Worm (Caenorhabditis elegans) whole organism, L1 larva: ENCODE data around the gene R160.2.
A peak's percentile ranks its signal among the peaks of the same experiment; 100 is the strongest.

Experiments
- C04F5.9 ChIP-seq: sonication (generic microtip); optimal IDR thresholded peaks from 2 replicates; lab custom pipeline; 2016; ENCODE audit warnings: missing genetic modification characterization, missing compliant biosample characterization
- C16A3.4 ChIP-seq: fragments of 150-350 bp; optimal IDR thresholded peaks from 2 replicates; lab custom pipeline; 2014; ENCODE audit warnings: missing biosample characterization, missing genetic modification characterization
- C34B4.2 ChIP-seq: sonication (generic microtip); optimal IDR thresholded peaks from 2 replicates; lab custom pipeline; 2017; ENCODE audit warnings: mild to moderate bottlenecking, missing genetic modification characterization, missing compliant biosample characterization
- F16B12.6 ChIP-seq: fragments of 150-350 bp; optimal IDR thresholded peaks from 2 replicates; lab custom pipeline; 2014; ENCODE audit warnings: missing biosample characterization, missing genetic modification characterization
- Y116A8C.19 ChIP-seq: sonication (generic microtip); optimal IDR thresholded peaks from 2 replicates; lab custom pipeline; 2016; ENCODE audit warnings: missing compliant biosample characterization, missing genetic modification characterization, borderline replicate concordance
- aha-1 ChIP-seq: fragments of 150-350 bp; optimal IDR thresholded peaks from 2 replicates; lab custom pipeline; 2014; ENCODE audit warnings: missing biosample characterization, missing genetic modification characterization
- alr-1 ChIP-seq: fragments of 200-800 bp; sonication (Bioruptor generic); optimal IDR thresholded peaks from 2 replicates; lab custom pipeline; 2018; ENCODE audit warnings: borderline replicate concordance, mild to moderate bottlenecking, missing genetic modification characterization, missing compliant biosample characterization
- aly-2 ChIP-seq: fragments of 150-350 bp; optimal IDR thresholded peaks from 2 replicates; lab custom pipeline; 2014; ENCODE audit warnings: missing biosample characterization, missing genetic modification characterization
- ama-1 ChIP-seq: fragments of 150-350 bp; optimal IDR thresholded peaks from 2 replicates; lab custom pipeline; 2014
- blmp-1 ChIP-seq: fragments of 150-350 bp; optimal IDR thresholded peaks from 2 replicates; lab custom pipeline; 2014; ENCODE audit warnings: missing biosample characterization, missing genetic modification characterization
- ceh-63 ChIP-seq: fragments of 200-800 bp; sonication (Bioruptor generic); optimal IDR thresholded peaks from 2 replicates; lab custom pipeline; 2018; ENCODE audit warnings: mild to moderate bottlenecking, missing genetic modification characterization, missing compliant biosample characterization
- ceh-8 ChIP-seq: fragments of 200-800 bp; sonication (Bioruptor generic); optimal IDR thresholded peaks from 2 replicates; lab custom pipeline; 2018; ENCODE audit warnings: mild to moderate bottlenecking, missing genetic modification characterization, moderate library complexity, missing compliant biosample characterization
- ceh-82 ChIP-seq, 3 experiments: fragments of 150-350 bp in 1 of 3; sonication (generic microtip) in 2 of 3; optimal IDR thresholded peaks; 2 replicates each; lab custom pipeline; 2014 to 2017; ENCODE audit warnings: missing biosample characterization in 3 of 3, missing genetic modification characterization in 3 of 3
- ceh-88 ChIP-seq: fragments of 200-800 bp; sonication (Bioruptor generic); IDR thresholded peaks from 2 replicates; pipeline ENCODE4 v1.3.6; 2022; ENCODE audit warnings: missing genetic modification characterization, missing compliant biosample characterization
- ces-1 ChIP-seq: fragments of 150-350 bp; optimal IDR thresholded peaks from 2 replicates; lab custom pipeline; 2014; ENCODE audit warnings: missing biosample characterization, missing genetic modification reagents, missing genetic modification characterization
- dpl-1 ChIP-seq, 3 experiments: fragments of 150-350 bp in 2 of 3; sonication (generic microtip) in 1 of 3; optimal IDR thresholded peaks; 2 replicates each; lab custom pipeline; 2014 to 2017; ENCODE audit warnings: missing biosample characterization in 3 of 3, missing genetic modification characterization in 3 of 3, missing genetic modification reagents in 3 of 3
- dsc-1 ChIP-seq: sonication (generic microtip); optimal IDR thresholded peaks from 2 replicates; lab custom pipeline; 2016; ENCODE audit warnings: mild to moderate bottlenecking, missing genetic modification characterization, missing compliant biosample characterization
- efl-3 ChIP-seq: fragments of 200-800 bp; sonication (Bioruptor generic); optimal IDR thresholded peaks from 2 replicates; lab custom pipeline; 2018; ENCODE audit warnings: mild to moderate bottlenecking, missing genetic modification characterization, missing compliant biosample characterization
- egl-27 ChIP-seq, 2 experiments: fragments of 150-350 bp in 1 of 2; sonication (generic microtip); optimal IDR thresholded peaks; 3 replicates each; lab custom pipeline; 2017 to 2018; ENCODE audit warnings: missing biosample characterization in 2 of 2, missing genetic modification characterization in 2 of 2, missing genetic modification reagents in 2 of 2
- elt-2 ChIP-seq: sonication (generic microtip); optimal IDR thresholded peaks from 2 replicates; lab custom pipeline; 2016; ENCODE audit warnings: missing genetic modification characterization, mild to moderate bottlenecking, inconsistent platforms, missing compliant biosample characterization, missing genetic modification reagents
- elt-3 ChIP-seq, 6 experiments: fragments of 150-350 bp in 1 of 6; sonication (generic microtip); optimal IDR thresholded peaks; 2 replicates each; lab custom pipeline; 2017 to 2018; ENCODE audit warnings: missing biosample characterization in 6 of 6, missing genetic modification characterization in 6 of 6, inconsistent platforms in 1 of 6
- ets-5 ChIP-seq: fragments of 200-800 bp; sonication (Bioruptor generic); IDR thresholded peaks from 2 replicates; pipeline ENCODE4 v1.3.6; 2022; ENCODE audit warnings: missing genetic modification characterization, missing compliant biosample characterization
- fkh-10 ChIP-seq: sonication (generic microtip); optimal IDR thresholded peaks from 2 replicates; lab custom pipeline; 2017; ENCODE audit warnings: missing biosample characterization, missing genetic modification reagents, missing genetic modification characterization
- fkh-4 ChIP-seq: sonication (generic microtip); optimal IDR thresholded peaks from 2 replicates; lab custom pipeline; 2016; ENCODE audit warnings: missing compliant biosample characterization, missing genetic modification characterization, borderline replicate concordance
- fos-1 ChIP-seq: fragments of 150-350 bp; optimal IDR thresholded peaks from 2 replicates; lab custom pipeline; 2014; ENCODE audit warnings: missing biosample characterization, missing genetic modification characterization
- hpl-2 ChIP-seq: fragments of 150-350 bp; optimal IDR thresholded peaks from 2 replicates; lab custom pipeline; 2014; ENCODE audit warnings: missing biosample characterization, missing genetic modification reagents, missing genetic modification characterization
- isw-1 ChIP-seq: fragments of 200-800 bp; sonication (Bioruptor generic); IDR thresholded peaks from 2 replicates; pipeline ENCODE4 v1.3.6; 2022; ENCODE audit warnings: missing genetic modification characterization, missing compliant biosample characterization
- jun-1 ChIP-seq: fragments of 150-350 bp; optimal IDR thresholded peaks from 2 replicates; lab custom pipeline; 2014; ENCODE audit warnings: missing biosample characterization, missing genetic modification reagents, missing genetic modification characterization
- lin-13 ChIP-seq: fragments of 150-350 bp; optimal IDR thresholded peaks from 2 replicates; lab custom pipeline; 2014; ENCODE audit warnings: missing biosample characterization, missing genetic modification reagents, missing genetic modification characterization
- lin-15B ChIP-seq: fragments of 150-350 bp; sonication (generic microtip); optimal IDR thresholded peaks from 3 replicates; lab custom pipeline; 2014; ENCODE audit warnings: missing biosample characterization, missing genetic modification characterization
- lin-35 ChIP-seq, 2 experiments: fragments of 150-350 bp; optimal IDR thresholded peaks; 2 replicates each; lab custom pipeline; 2014; ENCODE audit warnings: missing biosample characterization in 2 of 2, missing genetic modification characterization in 2 of 2, missing genetic modification reagents in 2 of 2
- lin-39 ChIP-seq: fragments of 150-350 bp; optimal IDR thresholded peaks from 2 replicates; lab custom pipeline; 2014; ENCODE audit warnings: missing biosample characterization, missing genetic modification reagents, missing genetic modification characterization
- lir-3 ChIP-seq: sonication (generic microtip); optimal IDR thresholded peaks from 2 replicates; lab custom pipeline; 2016; ENCODE audit warnings: mild to moderate bottlenecking, missing genetic modification characterization, moderate library complexity, missing compliant biosample characterization; ENCODE audit not compliant: poor library complexity
- mab-9 ChIP-seq: fragments of 200-800 bp; sonication (Bioruptor generic); IDR thresholded peaks from 2 replicates; pipeline ENCODE4 v1.3.6; 2022; ENCODE audit warnings: missing genetic modification reagents, missing genetic modification characterization, missing compliant biosample characterization
- mep-1 ChIP-seq: fragments of 150-350 bp; optimal IDR thresholded peaks from 2 replicates; lab custom pipeline; 2014; ENCODE audit warnings: missing biosample characterization, missing genetic modification characterization
- nhr-12 ChIP-seq: sonication (generic microtip); optimal IDR thresholded peaks from 2 replicates; lab custom pipeline; 2017; ENCODE audit warnings: missing biosample characterization, missing genetic modification characterization
- nhr-28 ChIP-seq: fragments of 150-350 bp; optimal IDR thresholded peaks from 2 replicates; lab custom pipeline; 2014; ENCODE audit warnings: missing biosample characterization, missing genetic modification characterization
- nhr-47 ChIP-seq: sonication (generic microtip); optimal IDR thresholded peaks from 2 replicates; lab custom pipeline; 2016; ENCODE audit warnings: mild to moderate bottlenecking, missing genetic modification characterization, moderate library complexity, missing compliant biosample characterization
- nhr-84 ChIP-seq: sonication (generic microtip); optimal IDR thresholded peaks from 2 replicates; lab custom pipeline; 2017; ENCODE audit warnings: missing biosample characterization, missing genetic modification characterization
- nhr-85 ChIP-seq: sonication (generic microtip); peaks from one replicate; lab custom pipeline; 2016; ENCODE audit warnings: missing genetic modification characterization, inconsistent platforms, missing compliant biosample characterization
- pax-3 ChIP-seq: fragments of 200-800 bp; sonication (Bioruptor generic); optimal IDR thresholded peaks from 2 replicates; lab custom pipeline; 2018; ENCODE audit warnings: mild to moderate bottlenecking, missing genetic modification characterization, moderate library complexity, missing compliant biosample characterization
- pqm-1 ChIP-seq: sonication (generic microtip); optimal IDR thresholded peaks from 3 replicates; lab custom pipeline; 2017; ENCODE audit warnings: missing biosample characterization, missing genetic modification characterization
- rnt-1 ChIP-seq: sonication (generic microtip); optimal IDR thresholded peaks from 2 replicates; lab custom pipeline; 2016; ENCODE audit warnings: mild to moderate bottlenecking, missing genetic modification characterization, moderate library complexity, missing compliant biosample characterization
- snu-23 ChIP-seq: sonication (generic microtip); optimal IDR thresholded peaks from 2 replicates; lab custom pipeline; 2016; ENCODE audit warnings: missing genetic modification characterization, missing compliant biosample characterization
- sox-4 ChIP-seq: sonication (generic microtip); optimal IDR thresholded peaks from 2 replicates; lab custom pipeline; 2016; ENCODE audit warnings: missing genetic modification characterization, missing compliant biosample characterization
- sup-37 ChIP-seq: fragments of 200-800 bp; sonication (Bioruptor generic); optimal IDR thresholded peaks from 2 replicates; lab custom pipeline; 2018; ENCODE audit warnings: mild to moderate bottlenecking, missing genetic modification characterization, missing compliant biosample characterization
- tbx-2 ChIP-seq: sonication (generic microtip); optimal IDR thresholded peaks from 2 replicates; lab custom pipeline; 2016; ENCODE audit warnings: missing genetic modification characterization, missing compliant biosample characterization
- unc-130 ChIP-seq: fragments of 150-350 bp; optimal IDR thresholded peaks from 2 replicates; lab custom pipeline; 2017; ENCODE audit warnings: missing biosample characterization, missing genetic modification characterization, inconsistent platforms
- unc-30 ChIP-seq: sonication (generic microtip); optimal IDR thresholded peaks from 2 replicates; lab custom pipeline; 2017; ENCODE audit warnings: missing biosample characterization, missing genetic modification characterization
- unc-86 ChIP-seq: sonication (generic microtip); optimal IDR thresholded peaks from 2 replicates; lab custom pipeline; 2016; ENCODE audit warnings: missing genetic modification characterization, missing compliant biosample characterization
- unc-98 ChIP-seq: fragments of 200-800 bp; sonication (Bioruptor generic); IDR thresholded peaks from 2 replicates; pipeline ENCODE4 v1.3.6; 2022; ENCODE audit warnings: missing genetic modification characterization, missing compliant biosample characterization
- zag-1 ChIP-seq: fragments of 150-350 bp; optimal IDR thresholded peaks from 2 replicates; lab custom pipeline; 2014; ENCODE audit warnings: missing biosample characterization, missing genetic modification characterization

The R160.2 gene

DNA sequence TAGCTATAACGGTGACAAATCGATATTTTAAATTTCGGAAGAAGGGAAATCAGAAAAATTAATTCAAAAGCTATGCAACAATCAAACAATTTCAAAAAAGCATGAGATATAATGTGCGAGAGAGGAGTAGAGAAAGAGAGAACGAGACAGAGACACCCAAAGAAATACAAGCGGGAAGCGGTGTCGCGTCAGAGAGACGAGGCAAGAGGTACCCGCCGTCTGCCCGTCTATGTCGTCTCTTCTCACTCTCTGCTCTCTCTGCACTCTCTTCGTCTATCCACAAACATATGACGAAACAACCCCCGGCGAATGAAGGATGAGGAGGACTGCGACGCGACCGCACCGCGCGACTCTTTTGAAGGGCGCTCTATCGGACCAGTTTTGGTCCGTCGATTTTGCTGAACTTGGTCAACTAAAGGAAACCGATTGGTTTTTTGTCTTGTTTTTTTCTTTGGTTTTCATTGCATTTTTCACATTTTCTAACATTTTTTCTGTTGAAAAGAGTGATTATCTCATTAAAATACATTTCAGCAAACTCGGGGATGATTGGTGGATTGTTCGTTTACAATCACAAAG is 12.2 kb upstream of the R160.2 start, which contains the start of gene dpy-23 (continued):
- peak; percentile 59 for TF ChIP-seq zag-1
- peak; percentile 96 for TF ChIP-seq tbx-2 (tag; lab: Kevin White, UChicago)
- TF ChIP-seq ces-1, result peak; percentile 66
- no peak for TF ChIP-seq nhr-28 (tag; lab: Kevin White, UChicago)
- TF ChIP-seq isw-1 (GFP tag; lab: Robert Waterston, UW), result peak; percentile 83
- TF ChIP-seq unc-86 (tag; lab: Kevin White, UChicago), result peak; percentile 94
- TF ChIP-seq dpl-1 (GFP tag; optimal IDR thresholded peaks at IDR 0.05; lab: Kevin White, UChicago), result peak; percentile 57 to 63 (median 61)
- TF ChIP-seq elt-2 (tag; lab: Kevin White, UChicago), result peak; percentile 54
- TF ChIP-seq efl-3 (GFP tag; lab: Kevin White, UChicago), result no peak
- no peak for TF ChIP-seq ets-5 (GFP tag; lab: Robert Waterston, UW)
- TF ChIP-seq ama-1 (lab: Kevin White, UChicago), result no peak
- TF ChIP-seq rnt-1, result peak; percentile 91
- peak; percentile 71 for TF ChIP-seq C16A3.4 (tag; lab: Kevin White, UChicago)
- TF ChIP-seq ceh-88 (GFP tag; lab: Robert Waterston, UW), result peak; percentile 66; the same call in 1 of the 2 replicates
- peak; percentile 94 for TF ChIP-seq nhr-47
- TF ChIP-seq sox-4 (tag; lab: Kevin White, UChicago), result peak; percentile 74
- TF ChIP-seq lin-15B, result peak; percentile 38
- peak; percentile 94 for TF ChIP-seq jun-1
- TF ChIP-seq unc-30 (tag; lab: Kevin White, UChicago), result no peak
- peak; percentile 88 for TF ChIP-seq ceh-8
- peak; percentile 79 for TF ChIP-seq unc-130
- peak; percentile 8 for TF ChIP-seq C04F5.9
- peak; percentile 58 for TF ChIP-seq blmp-1 (tag; lab: Kevin White, UChicago)
- TF ChIP-seq mab-9 (GFP tag; lab: Robert Waterston, UW), result peak; percentile 64; the same call in 1 of the 2 replicates
- peak; percentile 96 for TF ChIP-seq snu-23 (GFP tag; lab: Kevin White, UChicago)
- peak; percentile 91 for TF ChIP-seq fos-1
- TF ChIP-seq ceh-82 (tag; optimal IDR thresholded peaks at IDR 0.05; lab: Kevin White, UChicago), result peak; percentile 51 to 97 (median 93)
- TF ChIP-seq lin-39 (tag; lab: Kevin White, UChicago), result peak; percentile 49
- TF ChIP-seq lir-3, result peak; percentile 84
- peak; percentile 76 to 86 for TF ChIP-seq egl-27 (tag; optimal IDR thresholded peaks at IDR 0.05; lab: Kevin White, UChicago)
- no peak for TF ChIP-seq nhr-84
- peak; percentile 56 for TF ChIP-seq aha-1 (tag; lab: Kevin White, UChicago)
- TF ChIP-seq elt-3 (tag; optimal IDR thresholded peaks at IDR 0.05; lab: Kevin White, UChicago), result peak in 4 of 6 experiments; percentile 6 to 72 (median 66)
- no peak for TF ChIP-seq C34B4.2 (tag; lab: Kevin White, UChicago)
- TF ChIP-seq ceh-63 (GFP tag; lab: Kevin White, UChicago), result no peak
- no peak for TF ChIP-seq nhr-12
- TF ChIP-seq mep-1 (tag; lab: Kevin White, UChicago), result peak; percentile 91
- peak; percentile 46 for TF ChIP-seq fkh-4 (tag; lab: Kevin White, UChicago)
- TF ChIP-seq hpl-2 (GFP tag; lab: Kevin White, UChicago), result peak; percentile 66
- TF ChIP-seq pax-3 (tag; lab: Kevin White, UChicago), result peak; percentile 73
- TF ChIP-seq sup-37 (GFP tag; lab: Kevin White, UChicago), result peak; percentile 17
- TF ChIP-seq Y116A8C.19, result no peak
- peak; percentile 84 for TF ChIP-seq lin-35 (GFP tag; optimal IDR thresholded peaks at IDR 0.05; lab: Kevin White, UChicago)
- TF ChIP-seq nhr-85, result peak; percentile 98
- TF ChIP-seq fkh-10 (GFP tag; lab: Kevin White, UChicago), result peak; percentile 97
- no peak for TF ChIP-seq alr-1 (tag; lab: Kevin White, UChicago)
- peak; percentile 56 for TF ChIP-seq unc-98 (GFP tag; lab: Robert Waterston, UW)
- peak; percentile 94 for TF ChIP-seq lin-13 (GFP tag; lab: Kevin White, UChicago)
- TF ChIP-seq F16B12.6 (tag; lab: Kevin White, UChicago), result peak; percentile 39
- TF ChIP-seq pqm-1 (tag; lab: Kevin White, UChicago), result no peak
- TF ChIP-seq dsc-1 (tag; lab: Kevin White, UChicago), result peak; percentile 91
- TF ChIP-seq aly-2, result peak; percentile 57
